Fruit fly (Drosophila melanogaster) whole organism, larva: ENCODE results near the gene CG11248.

Experiments used
- noc ChIP-seq: fragments of 200-800 bp; sonication (Bioruptor generic); optimal IDR thresholded peaks from 3 replicates; lab custom pipeline; 2019; ENCODE audit warnings: missing biosample characterization, mild to moderate bottlenecking, missing genetic modification characterization, moderate library complexity

The CG11248 gene

DNA sequence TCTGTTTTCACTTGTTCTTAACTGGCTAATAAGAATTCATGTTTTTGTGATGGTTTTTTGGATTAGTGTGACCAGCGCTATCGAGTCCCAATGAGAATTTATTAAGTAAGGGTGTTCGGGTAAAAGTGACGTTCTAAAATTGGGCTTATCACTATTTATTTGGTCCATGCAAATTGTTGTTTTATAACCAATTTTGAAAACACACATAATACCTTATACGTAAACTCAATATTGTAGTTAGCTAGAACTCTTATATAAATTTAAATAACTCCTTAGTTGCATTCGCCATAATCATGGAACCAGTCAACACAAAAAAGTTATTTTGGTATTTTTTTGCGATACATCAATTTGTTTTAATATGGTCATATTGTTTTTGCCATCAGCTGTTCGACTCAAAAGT is at the start of gene CG11248, which contains the start of gene Als2:
CG11248 (plus strand) TSS at position 364 of the 400 bp plus-strand sequence.
Als2 (minus strand) TSS at position 69 of the 400 bp plus-strand sequence.
- no peak for TF ChIP-seq noc (tag; lab: Kevin White, UChicago)

- no peak for TF ChIP-seq noc (tag; lab: Kevin White, UChicago)
Observed at dm6 chr3L:21634152-21634689, 45.6 kb upstream of the CG11248 start, which contains the start of gene MED1. Gene MED1, minus strand, starts transcription at chr3L:21634446.

DNA sequence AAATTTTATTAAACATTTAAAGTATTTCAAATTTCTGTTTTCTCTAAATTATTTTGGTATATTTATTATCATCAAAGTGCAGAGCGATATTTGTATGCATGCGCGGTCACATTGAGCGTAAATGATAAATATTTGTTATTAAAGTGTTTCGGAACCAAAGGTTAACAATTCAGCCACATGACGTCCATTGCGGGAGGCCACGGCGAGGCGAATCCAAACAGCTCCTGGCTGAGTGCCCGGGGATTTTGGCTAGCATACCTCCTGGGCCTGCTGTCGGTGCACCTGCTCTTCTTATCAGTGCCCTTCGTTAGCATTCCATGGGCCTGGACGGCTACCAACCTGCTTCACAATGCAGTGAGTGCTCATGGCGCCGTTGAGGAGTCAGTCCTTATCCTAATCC is 44.6 kb upstream of the CG11248 start, which contains the start of gene ORMDL:
ORMDL (plus strand) TSS at position 98 of the 400 bp plus-strand sequence.
- no peak for TF ChIP-seq noc (tag; lab: Kevin White, UChicago)

dm6 chr3L:21636265-21636993 is 43.4 kb upstream of the CG11248 start, which contains the start of gene CG32444:
Gene CG32444, plus strand, starts transcription at chr3L:21636947.
- TF ChIP-seq noc (tag; lab: Kevin White, UChicago): peak; percentile 50

DNA sequence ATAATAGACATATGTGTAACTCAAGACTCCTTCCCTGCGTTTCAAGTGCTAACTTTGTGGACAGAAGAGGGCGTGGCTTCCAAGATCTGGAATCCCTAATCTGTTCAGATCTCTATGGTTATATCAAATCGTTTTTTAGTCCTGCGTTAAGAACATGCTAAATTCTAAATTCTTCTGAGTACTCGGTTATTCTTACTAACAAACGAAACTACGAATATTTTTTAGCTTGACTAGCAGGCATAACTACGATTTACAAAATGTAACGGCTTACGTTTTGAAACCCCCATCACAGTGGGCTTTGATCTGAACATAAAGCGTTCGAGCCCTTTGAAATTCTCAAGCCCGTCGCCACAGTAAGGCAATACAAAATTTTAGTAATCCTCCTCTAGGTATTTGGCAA is 40.8 kb upstream of the CG11248 start, which contains the start of gene CG32445:
CG32445 (plus strand) TSS at position 301 of the 400 bp plus-strand sequence.
- TF ChIP-seq noc (tag; lab: Kevin White, UChicago): no peak

- peak; percentile 16 for TF ChIP-seq noc (tag; lab: Kevin White, UChicago)
Observed at dm6 chr3L:21640815-21641214, 39.0 kb upstream of the CG11248 start, which contains the start of gene Atox1. Gene Atox1, plus strand, starts transcription at chr3L:21640995.

- TF ChIP-seq noc (tag; lab: Kevin White, UChicago): no peak
Observed at dm6 chr3L:21642908-21643572, 36.8 kb upstream of the CG11248 start.

DNA sequence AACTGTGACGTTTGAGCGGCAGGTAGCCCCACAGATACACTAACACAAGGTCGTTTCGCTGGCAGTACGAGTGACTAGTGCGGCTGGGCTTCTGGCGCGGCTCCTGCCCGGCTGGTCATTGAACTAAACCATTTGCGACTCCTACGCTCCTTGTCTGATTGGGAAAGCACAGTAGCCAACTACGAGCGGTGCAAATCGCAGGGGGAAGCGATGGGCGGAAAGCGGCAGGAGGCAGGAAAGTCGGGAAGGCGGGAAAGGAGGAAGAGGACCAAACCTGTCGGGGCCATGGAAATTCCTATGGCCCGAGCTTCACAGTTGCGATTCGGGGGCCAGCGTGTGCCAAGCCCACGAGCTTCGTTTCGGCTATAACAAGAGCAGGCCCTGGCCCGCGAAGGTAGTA is 35.7 kb upstream of the CG11248 start:
- TF ChIP-seq noc (tag; lab: Kevin White, UChicago): no peak

- TF ChIP-seq noc (tag; lab: Kevin White, UChicago): no peak
Observed at dm6 chr3L:21644607-21645006, 35.2 kb upstream of the CG11248 start, which contains the start of gene CG43980. Gene CG43980, plus strand, starts transcription at chr3L:21644958.

- no peak for TF ChIP-seq noc (tag; lab: Kevin White, UChicago)
Observed at dm6 chr3L:21645878-21646277, 34.0 kb upstream of the CG11248 start.

dm6 chr3L:21647853-21648252 is 32.0 kb upstream of the CG11248 start:
- TF ChIP-seq noc (tag; lab: Kevin White, UChicago): no peak

DNA sequence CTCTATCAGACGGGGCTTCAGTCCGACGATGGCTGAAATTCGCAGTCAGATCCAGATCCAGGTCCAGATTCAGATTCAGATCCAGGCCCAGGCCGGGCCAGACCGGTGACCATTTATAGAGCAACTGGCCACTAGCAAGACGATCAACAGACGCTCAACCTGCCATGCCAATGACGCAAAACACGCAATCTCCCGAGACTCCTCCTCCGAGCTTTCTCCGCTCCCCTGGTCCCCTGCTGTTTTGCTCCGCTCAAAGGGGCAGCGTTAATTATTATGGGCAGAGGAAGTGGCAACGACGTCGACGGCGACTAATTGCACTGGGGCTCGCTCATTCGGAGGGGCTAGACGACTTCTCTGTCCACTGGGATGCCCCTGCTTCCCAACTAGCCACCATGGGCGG is 28.4 kb upstream of the CG11248 start:
- TF ChIP-seq noc (tag; lab: Kevin White, UChicago): no peak

- no peak for TF ChIP-seq noc (tag; lab: Kevin White, UChicago)
Observed at dm6 chr3L:21652124-21652523, 27.7 kb upstream of the CG11248 start.

DNA sequence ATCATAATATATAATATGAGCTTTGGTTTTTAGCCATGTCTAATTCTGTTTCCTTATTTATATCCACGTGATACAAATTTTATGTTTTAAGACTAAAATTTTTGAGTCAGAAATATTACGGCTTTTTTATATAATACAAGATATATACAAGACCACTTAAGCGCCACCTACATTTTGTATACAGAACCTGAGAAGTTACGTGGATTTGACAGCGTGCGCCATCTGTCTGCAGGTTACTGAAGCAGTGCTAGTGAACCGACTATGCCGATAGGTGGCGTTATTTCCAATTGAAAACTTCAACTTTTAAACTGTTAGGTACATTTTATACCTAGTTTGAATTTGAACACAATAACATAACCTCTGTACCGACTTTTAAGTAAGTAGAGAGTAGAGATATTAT is 27.1 kb upstream of the CG11248 start:
- TF ChIP-seq noc (tag; lab: Kevin White, UChicago): no peak

dm6 chr3L:21666880-21667279 is 13.0 kb upstream of the CG11248 start, which contains the start of gene Cpr78E:
Gene Cpr78E, minus strand, starts transcription at chr3L:21666980.
- TF ChIP-seq noc (tag; lab: Kevin White, UChicago): no peak

dm6 chr3L:21667530-21667929 is 12.3 kb upstream of the CG11248 start:
- no peak for TF ChIP-seq noc (tag; lab: Kevin White, UChicago)
